Fruit fly (Drosophila melanogaster) whole organism, embryonic: ENCODE results near the gene Osi18.
A peak's percentile ranks its signal among the peaks of the same experiment; 100 is the strongest.

Experiments used
- Ada2b ChIP-seq: fragments of 200-800 bp; sonication (Bioruptor generic); IDR thresholded peaks from 2 replicates; pipeline ENCODE4 v1.3.6; 2022; ENCODE audit warnings: missing biosample characterization, missing genetic modification characterization
- Asciz ChIP-seq: fragments of 200-800 bp; sonication (Bioruptor generic); optimal IDR thresholded peaks from 2 replicates; lab custom pipeline; 2017; ENCODE audit warnings: missing biosample characterization, mild to moderate bottlenecking, missing genetic modification characterization, missing genetic modification reagents
- Atf3 ChIP-seq: fragments of 200-800 bp; sonication (Bioruptor generic); optimal IDR thresholded peaks from 3 replicates; lab custom pipeline; 2016; ENCODE audit warnings: missing biosample characterization, missing genetic modification characterization
- BEAF-32 ChIP-seq: fragments of 200-800 bp; sonication (Bioruptor generic); optimal IDR thresholded peaks from 3 replicates; lab custom pipeline; 2017; ENCODE audit warnings: missing biosample characterization, missing genetic modification characterization, mild to moderate bottlenecking, moderate library complexity, missing genetic modification reagents
- CG10209 ChIP-seq: fragments of 200-800 bp; sonication (Bioruptor generic); optimal IDR thresholded peaks from 3 replicates; lab custom pipeline; 2017; ENCODE audit warnings: missing biosample characterization, mild to moderate bottlenecking, missing genetic modification characterization, missing genetic modification reagents
- CG10274 ChIP-seq: fragments of 200-800 bp; sonication (Bioruptor generic); optimal IDR thresholded peaks from 3 replicates; lab custom pipeline; 2017; ENCODE audit warnings: missing biosample characterization, mild to moderate bottlenecking, missing genetic modification characterization
- CG10543 ChIP-seq: fragments of 200-800 bp; sonication (Bioruptor generic); optimal IDR thresholded peaks from 3 replicates; lab custom pipeline; 2017; ENCODE audit warnings: missing biosample characterization, mild to moderate bottlenecking, missing genetic modification characterization, moderate library complexity
- CG11695 ChIP-seq: fragments of 200-800 bp; sonication (Bioruptor generic); IDR thresholded peaks from 3 replicates; pipeline ENCODE4 v1.3.6; 2022; ENCODE audit warnings: missing biosample characterization, missing genetic modification characterization
- CG1233 ChIP-seq: fragments of 200-800 bp; sonication (Bioruptor generic); optimal IDR thresholded peaks from 4 replicates; lab custom pipeline; 2018; ENCODE audit warnings: missing biosample characterization, mild to moderate bottlenecking, missing genetic modification characterization
- CG12659 ChIP-seq: fragments of 200-800 bp; sonication (Bioruptor generic); optimal IDR thresholded peaks from 3 replicates; lab custom pipeline; 2017; ENCODE audit warnings: mild to moderate bottlenecking, missing biosample characterization, missing genetic modification reagents, missing genetic modification characterization
- CG13296 ChIP-seq: fragments of 200-800 bp; sonication (Bioruptor generic); optimal IDR thresholded peaks from 3 replicates; lab custom pipeline; 2018; ENCODE audit warnings: missing biosample characterization, mild to moderate bottlenecking, missing genetic modification characterization
- CG13424 ChIP-seq: fragments of 200-800 bp; sonication (Bioruptor generic); optimal IDR thresholded peaks from 2 replicates; lab custom pipeline; 2019; ENCODE audit warnings: missing biosample characterization, mild to moderate bottlenecking, missing genetic modification characterization, moderate library complexity
- CG17186 ChIP-seq: fragments of 200-800 bp; sonication (Bioruptor generic); optimal IDR thresholded peaks from 3 replicates; lab custom pipeline; 2017; ENCODE audit warnings: missing biosample characterization, missing genetic modification reagents, missing genetic modification characterization
- CG17802 ChIP-seq: fragments of 200-800 bp; sonication (Bioruptor generic); optimal IDR thresholded peaks from 2 replicates; lab custom pipeline; 2018; ENCODE audit warnings: missing biosample characterization, mild to moderate bottlenecking, missing genetic modification characterization, moderate library complexity
- CG2875 ChIP-seq: fragments of 200-800 bp; sonication (Bioruptor generic); optimal IDR thresholded peaks from 2 replicates; lab custom pipeline; 2017; ENCODE audit warnings: missing biosample characterization, mild to moderate bottlenecking, missing genetic modification characterization, missing genetic modification reagents
- CG31441 ChIP-seq: fragments of 200-800 bp; sonication (Bioruptor generic); IDR thresholded peaks from 2 replicates; pipeline ENCODE4 v1.3.6; 2022; ENCODE audit warnings: missing biosample characterization, missing genetic modification characterization
- CG34422 ChIP-seq: fragments of 200-800 bp; sonication (Bioruptor generic); IDR thresholded peaks from 3 replicates; pipeline ENCODE4 v1.3.6; 2022; ENCODE audit warnings: missing biosample characterization, missing genetic modification characterization
- CG7357 ChIP-seq: fragments of 200-800 bp; sonication (Bioruptor generic); IDR thresholded peaks from 3 replicates; pipeline ENCODE4 v1.3.6; 2022; ENCODE audit warnings: missing biosample characterization, missing genetic modification characterization
- CG7556 ChIP-seq: fragments of 200-800 bp; sonication (Bioruptor generic); optimal IDR thresholded peaks from 2 replicates; lab custom pipeline; 2017; ENCODE audit warnings: missing biosample characterization, mild to moderate bottlenecking, missing genetic modification characterization
- CG7963 ChIP-seq: fragments of 200-800 bp; sonication (Bioruptor generic); IDR thresholded peaks from 3 replicates; pipeline ENCODE4 v1.3.6; 2022; ENCODE audit warnings: missing biosample characterization, missing genetic modification characterization; ENCODE audit not compliant: partially characterized antibody
- CG9437 ChIP-seq: fragments of 200-800 bp; sonication (Bioruptor generic); optimal IDR thresholded peaks from 2 replicates; lab custom pipeline; 2018; ENCODE audit warnings: missing biosample characterization, mild to moderate bottlenecking, missing genetic modification characterization
- CoRest ChIP-seq: fragments of 200-800 bp; sonication (Bioruptor generic); optimal IDR thresholded peaks from 3 replicates; lab custom pipeline; 2018; ENCODE audit warnings: missing biosample characterization, mild to moderate bottlenecking, missing genetic modification characterization, moderate library complexity
- Dip2 ChIP-seq: fragments of 200-800 bp; sonication (Bioruptor generic); IDR thresholded peaks from 2 replicates; pipeline ENCODE4 v1.3.6; 2022; ENCODE audit warnings: missing biosample characterization, missing genetic modification characterization
- Dip3 ChIP-seq: fragments of 200-800 bp; sonication (Bioruptor generic); optimal IDR thresholded peaks from 3 replicates; lab custom pipeline; 2016; ENCODE audit warnings: missing biosample characterization, missing genetic modification characterization
- Ets65A ChIP-seq: fragments of 200-800 bp; sonication (Bioruptor generic); peaks from one replicate; lab custom pipeline; 2016; ENCODE audit warnings: missing biosample characterization, missing genetic modification characterization
- Gug ChIP-seq: fragments of 200-800 bp; sonication (Bioruptor generic); IDR thresholded peaks from 4 replicates; pipeline ENCODE4 v1.3.6; 2022; ENCODE audit warnings: missing biosample characterization, missing genetic modification characterization
- H2.0 ChIP-seq: fragments of 200-800 bp; sonication (Bioruptor generic); IDR thresholded peaks from 2 replicates; pipeline ENCODE4 v1.3.6; 2022; ENCODE audit warnings: missing biosample characterization, missing genetic modification characterization
- Kr ChIP-seq: fragments of 200-800 bp; sonication (Bioruptor generic); optimal IDR thresholded peaks from 2 replicates; lab custom pipeline; 2017; ENCODE audit warnings: missing biosample characterization, mild to moderate bottlenecking, missing genetic modification characterization
- MESR4 ChIP-seq: fragments of 200-800 bp; sonication (Bioruptor generic); optimal IDR thresholded peaks from 2 replicates; lab custom pipeline; 2018; ENCODE audit warnings: missing biosample characterization, mild to moderate bottlenecking, missing genetic modification characterization, moderate library complexity
- Mrtf ChIP-seq: fragments of 200-800 bp; sonication (Bioruptor generic); IDR thresholded peaks from 3 replicates; pipeline ENCODE4 v1.3.6; 2022; ENCODE audit warnings: missing biosample characterization, missing genetic modification characterization
- Sox102F ChIP-seq: fragments of 200-800 bp; sonication (Bioruptor generic); optimal IDR thresholded peaks from 2 replicates; lab custom pipeline; 2018; ENCODE audit warnings: missing biosample characterization, mild to moderate bottlenecking, missing genetic modification characterization, moderate library complexity
- ara ChIP-seq: fragments of 200-800 bp; sonication (Bioruptor generic); IDR thresholded peaks from 2 replicates; pipeline ENCODE4 v1.3.6; 2022; ENCODE audit warnings: missing biosample characterization, missing genetic modification characterization
- bigmax ChIP-seq: fragments of 200-800 bp; sonication (Bioruptor generic); optimal IDR thresholded peaks from 2 replicates; lab custom pipeline; 2018; ENCODE audit warnings: missing biosample characterization, mild to moderate bottlenecking, missing genetic modification characterization
- cato ChIP-seq: fragments of 200-800 bp; sonication (Bioruptor generic); optimal IDR thresholded peaks from 2 replicates; lab custom pipeline; 2016; ENCODE audit warnings: missing biosample characterization, missing genetic modification characterization, borderline replicate concordance
- caup ChIP-seq: fragments of 200-800 bp; sonication (Bioruptor generic); optimal IDR thresholded peaks from 3 replicates; lab custom pipeline; 2017; ENCODE audit warnings: missing biosample characterization, mild to moderate bottlenecking, missing genetic modification characterization, moderate library complexity; ENCODE audit not compliant: severe bottlenecking
- chn ChIP-seq: fragments of 200-800 bp; sonication (Bioruptor generic); optimal IDR thresholded peaks from 2 replicates; lab custom pipeline; 2016; ENCODE audit warnings: missing biosample characterization, missing genetic modification characterization
- dmrt11E ChIP-seq: fragments of 200-800 bp; sonication (Bioruptor generic); optimal IDR thresholded peaks from 3 replicates; lab custom pipeline; 2018; ENCODE audit warnings: missing biosample characterization, mild to moderate bottlenecking, missing genetic modification characterization, moderate library complexity
- en ChIP-seq: fragments of 200-800 bp; sonication (Bioruptor generic); optimal IDR thresholded peaks from 2 replicates; lab custom pipeline; 2016; ENCODE audit warnings: missing biosample characterization, missing genetic modification characterization
- fru ChIP-seq: fragments of >200 bp; optimal IDR thresholded peaks from 2 replicates; lab custom pipeline; 2017
- grn ChIP-seq: fragments of 200-800 bp; sonication (Bioruptor generic); optimal IDR thresholded peaks from 3 replicates; lab custom pipeline; 2017; ENCODE audit warnings: missing biosample characterization, missing genetic modification characterization
- gsb ChIP-seq: fragments of 200-800 bp; sonication (Bioruptor generic); IDR thresholded peaks from 2 replicates; pipeline ENCODE4 v1.3.6; 2022; ENCODE audit warnings: missing biosample characterization, missing genetic modification characterization
- gt ChIP-seq: fragments of 200-800 bp; sonication (Bioruptor generic); IDR thresholded peaks from 2 replicates; pipeline ENCODE4 v1.3.6; 2022; ENCODE audit warnings: missing biosample characterization, missing genetic modification characterization
- ind ChIP-seq: fragments of 200-800 bp; sonication (Bioruptor generic); optimal IDR thresholded peaks from 3 replicates; lab custom pipeline; 2016; ENCODE audit warnings: missing biosample characterization, missing genetic modification characterization
- lola ChIP-seq, 3 experiments: fragments of >200 bp in 2 of 3; fragments of 200-800 bp in 1 of 3; sonication (Bioruptor generic) in 1 of 3; optimal IDR thresholded peaks; 2 replicates each; lab custom pipeline; 2017 to 2019; ENCODE audit warnings: missing biosample characterization in 3 of 3, missing genetic modification characterization in 3 of 3, mild to moderate bottlenecking in 1 of 3, moderate library complexity in 1 of 3
- org-1 ChIP-seq: fragments of 200-800 bp; sonication (Bioruptor generic); optimal IDR thresholded peaks from 2 replicates; lab custom pipeline; 2017; ENCODE audit warnings: missing biosample characterization, missing genetic modification characterization
- pum ChIP-seq: fragments of 200-800 bp; sonication (Bioruptor generic); optimal IDR thresholded peaks from 2 replicates; lab custom pipeline; 2016; ENCODE audit warnings: missing biosample characterization, missing genetic modification characterization
- usp ChIP-seq: fragments of >200 bp; optimal IDR thresholded peaks from 2 replicates; lab custom pipeline; 2017; ENCODE audit warnings: missing biosample characterization, missing genetic modification characterization
- z ChIP-seq: fragments of 200-800 bp; sonication (Bioruptor generic); IDR thresholded peaks from 3 replicates; pipeline ENCODE4 v1.3.6; 2022; ENCODE audit warnings: missing biosample characterization, missing genetic modification characterization

Gene Osi18

dm6 chr3R:6353624-6354352, 23.7 kb downstream of the Osi18 start (continued):
- TF ChIP-seq gsb (GFP tag; lab: Robert Waterston, UW) (peak; percentile 61; the same call in 1 of the 2 replicates), Sox102F (GFP tag; lab: Kevin White, UChicago) (peak; percentile 92), CG10543 (peak; percentile 61), org-1 (peak; percentile 75), lola (GFP tag; optimal IDR thresholded peaks at IDR 0.05; lab: Kevin White, UChicago) (peak in 1 of 3 experiments; percentile 81), chn (peak; percentile 76), cato (peak; percentile 67), CG2875 (GFP tag; lab: Kevin White, UChicago) (peak; percentile 68), Ets65A (GFP tag; lab: Kevin White, UChicago) (peak; percentile 86), Dip2 (no peak), Mrtf (peak; percentile 59; the same call in 1 of the 3 replicates), Dip3 (GFP tag; lab: Kevin White, UChicago) (peak; percentile 57), CG10274 (GFP tag; lab: Kevin White, UChicago) (peak; percentile 64), dmrt11E (tag; lab: Kevin White, UChicago) (peak; percentile 76), MESR4 (GFP tag; lab: Kevin White, UChicago) (no peak), z (peak; percentile 79), grn (GFP tag; lab: Kevin White, UChicago) (no peak), bigmax (no peak), CG13296 (GFP tag; lab: Kevin White, UChicago) (no peak), ind (peak; percentile 77), Ada2b (GFP tag; lab: Robert Waterston, UW) (peak; percentile 32; the same call in 1 of the 2 replicates), CG7357 (GFP tag; lab: Robert Waterston, UW) (peak; percentile 47; the same call in 1 of the 3 replicates), CG17186 (peak; percentile 21), caup (GFP tag; lab: Kevin White, UChicago) (peak; percentile 64), H2.0 (peak; percentile 46; the same call in 1 of the 2 replicates), Kr (no peak), CG31441 (no peak), CG12659 (GFP tag; lab: Kevin White, UChicago) (peak; percentile 89), BEAF-32 (GFP tag; lab: Kevin White, UChicago) (peak; percentile 50), CG13424 (tag; lab: Kevin White, UChicago) (peak; percentile 87), CG9437 (GFP tag; lab: Kevin White, UChicago) (peak; percentile 82), CG1233 (GFP tag; lab: Kevin White, UChicago) (peak; percentile 73), fru (lab: Kevin White, UChicago) (no peak), Asciz (GFP tag; lab: Kevin White, UChicago) (peak; percentile 64), gt (no peak), ara (GFP tag; lab: Robert Waterston, UW) (no peak), CG11695 (GFP tag; lab: Robert Waterston, UW) (peak; percentile 80), CG7556 (GFP tag; lab: Kevin White, UChicago) (peak; percentile 89), pum (GFP tag; lab: Kevin White, UChicago) (peak; percentile 35), CG34422 (GFP tag; lab: Robert Waterston, UW) (0 out of 3 replicates have a peak, but pooled peaks have one; percentile 23), CG10209 (GFP tag; lab: Kevin White, UChicago) (peak; percentile 86), usp (GFP tag; lab: Kevin White, UChicago) (no peak), en (peak; percentile 64), Gug (GFP tag; lab: Robert Waterston, UW) (peak; percentile 18; the same call in 1 of the 4 replicates), CG7963 (GFP tag; lab: Robert Waterston, UW) (no peak), Atf3 (GFP tag; lab: Kevin White, UChicago) (peak; percentile 41), CoRest (tag; lab: Kevin White, UChicago) (peak; percentile 90), CG17802 (tag; lab: Kevin White, UChicago) (peak; percentile 28)
